Fruit fly (Drosophila melanogaster) whole organism, adult: ENCODE results near the gene CG34248.

Source experiments
- CG14711 ChIP-seq: fragments of 200-800 bp; sonication (Bioruptor generic); optimal IDR thresholded peaks from 2 replicates; lab custom pipeline; 2018; ENCODE audit warnings: missing biosample characterization, mild to moderate bottlenecking, missing genetic modification characterization, moderate library complexity
- Clk ChIP-seq: fragments of 200-800 bp; sonication (Bioruptor generic); optimal IDR thresholded peaks from 2 replicates; lab custom pipeline; 2017; ENCODE audit warnings: missing biosample characterization, missing genetic modification characterization
- Mnt ChIP-seq: fragments of 200-800 bp; sonication (Bioruptor generic); optimal IDR thresholded peaks from 2 replicates; lab custom pipeline; 2016; ENCODE audit warnings: missing biosample characterization, mild to moderate bottlenecking, missing genetic modification characterization
- toe ChIP-seq: fragments of 200-800 bp; sonication (Bioruptor generic); optimal IDR thresholded peaks from 2 replicates; lab custom pipeline; 2016; ENCODE audit warnings: missing biosample characterization, missing genetic modification characterization

dm6 chr3L:16285346-16285911 lies 14.7 kb upstream of the CG34248 start, which contains the start of gene CG13047:
- no peak for TF ChIP-seq Clk (GFP tag; lab: Kevin White, UChicago)
- no peak for TF ChIP-seq toe (GFP tag; lab: Kevin White, UChicago)
- no peak for TF ChIP-seq Mnt (GFP tag; lab: Kevin White, UChicago)
- no peak for TF ChIP-seq CG14711 (tag; lab: Kevin White, UChicago)
